Worm (Caenorhabditis elegans) whole organism, L4 larva: ENCODE measurements around the gene C09G12.5.

Experiments used
- ama-1 ChIP-seq: fragments of 150-350 bp; optimal IDR thresholded peaks from 2 replicates; lab custom pipeline; 2014; ENCODE audit warnings: inconsistent platforms, mixed read lengths
- daf-8 ChIP-seq: fragments of 200-800 bp; sonication (Bioruptor generic); IDR thresholded peaks from 2 replicates; pipeline ENCODE4 v1.3.6; 2022; ENCODE audit warnings: missing genetic modification characterization, missing compliant biosample characterization
- hlh-11 ChIP-seq: fragments of 200-800 bp; sonication (Bioruptor generic); optimal IDR thresholded peaks from 2 replicates; lab custom pipeline; 2018; ENCODE audit warnings: mild to moderate bottlenecking, missing genetic modification characterization, missing compliant biosample characterization
- mep-1 ChIP-seq: fragments of 150-350 bp; sonication (generic microtip); optimal IDR thresholded peaks from 3 replicates; lab custom pipeline; 2014; ENCODE audit warnings: missing biosample characterization, missing genetic modification characterization

DNA sequence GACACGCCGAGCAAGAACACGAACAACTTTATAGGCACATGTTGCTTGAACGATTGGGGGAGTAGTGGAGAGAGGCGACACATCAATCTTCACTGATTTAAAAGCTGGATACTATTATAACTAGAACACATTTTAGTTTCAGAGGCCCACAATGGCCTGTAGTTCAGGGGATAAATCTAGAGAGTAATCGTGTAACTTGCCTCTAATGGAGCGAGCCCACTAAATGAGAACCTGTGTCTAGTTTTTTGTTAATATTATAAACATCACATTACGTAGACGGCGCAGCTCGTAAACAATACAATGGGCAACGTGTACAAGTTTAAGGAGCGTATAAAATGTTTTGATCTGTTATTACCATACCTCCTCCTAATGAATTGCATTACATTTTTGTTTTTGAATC is 34.5 kb upstream of the C09G12.5 start, which contains the start of gene F58E2.5:
- TF ChIP-seq mep-1 (tag; lab: Kevin White, UChicago): no peak
- no peak for TF ChIP-seq hlh-11 (tag; lab: Kevin White, UChicago)
- no peak for TF ChIP-seq daf-8 (GFP tag; lab: Robert Waterston, UW)
- no peak for TF ChIP-seq ama-1
